Fruit fly (Drosophila melanogaster): ENCODE measurements around the gene tank.

tank gene

DNA sequence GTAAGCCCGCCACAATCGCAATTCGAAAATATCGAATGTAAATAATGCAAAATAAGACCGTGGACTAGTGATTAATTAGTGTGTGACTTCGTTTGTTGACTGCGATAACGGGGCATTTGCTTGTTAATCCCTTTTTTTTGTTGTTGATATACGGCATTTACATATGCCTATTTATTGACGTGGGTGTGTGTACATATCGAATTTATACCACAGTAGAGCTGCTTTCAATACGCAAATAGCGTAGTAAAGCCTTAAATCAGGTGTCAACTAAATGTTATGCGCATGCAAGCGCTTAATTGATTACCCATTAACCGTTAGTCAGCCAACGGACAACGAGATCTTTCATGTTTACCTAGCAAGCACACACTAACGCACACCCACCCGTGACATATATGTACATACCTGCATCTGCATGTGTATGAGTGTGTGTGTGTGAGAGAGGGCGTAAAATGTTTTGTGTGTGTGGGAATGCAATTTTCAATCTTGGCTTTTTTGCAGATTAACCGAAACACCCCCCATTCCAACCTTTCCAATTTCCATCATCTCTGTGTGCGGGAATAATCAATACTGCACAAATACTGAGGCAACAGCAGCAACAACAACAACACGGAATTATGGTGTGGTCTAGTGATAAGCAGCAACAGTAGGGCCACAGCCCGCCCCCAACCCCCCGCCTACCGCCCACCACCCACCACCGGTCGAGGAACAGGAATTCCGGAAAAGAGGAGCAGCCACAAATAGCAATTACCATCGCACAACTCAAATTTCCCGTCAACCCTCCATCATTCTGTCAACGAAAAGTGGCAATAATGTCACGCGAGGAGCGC is 908 bp upstream of the tank start:
- no peak for TF ChIP-seq CG8478 (optimal IDR thresholded peaks at IDR 0.05)
- TF ChIP-seq CTCF (optimal IDR thresholded peaks at IDR 0.05): no peak

DNA sequence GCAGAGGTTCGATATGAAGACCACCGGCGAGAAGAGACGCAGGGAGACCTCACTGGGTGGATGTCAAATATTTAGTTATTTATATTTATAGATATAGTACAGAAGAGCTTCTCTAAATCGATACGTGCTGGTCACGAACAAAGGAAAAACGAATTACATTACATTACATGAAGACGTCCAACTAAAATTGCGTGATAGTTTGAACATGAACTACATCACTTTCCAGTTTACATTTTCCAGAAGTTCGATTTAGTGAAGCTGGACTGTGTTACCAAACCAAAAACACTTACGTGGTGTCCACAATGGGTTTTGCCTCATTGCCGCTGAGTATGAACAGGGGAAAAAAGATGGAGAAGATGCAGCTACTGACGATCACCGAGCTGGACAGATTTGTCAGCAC is 1.6 kb downstream of the tank start:
- no peak for TF ChIP-seq CG8478 (optimal IDR thresholded peaks at IDR 0.05)
- no peak for TF ChIP-seq CTCF (optimal IDR thresholded peaks at IDR 0.05)

DNA sequence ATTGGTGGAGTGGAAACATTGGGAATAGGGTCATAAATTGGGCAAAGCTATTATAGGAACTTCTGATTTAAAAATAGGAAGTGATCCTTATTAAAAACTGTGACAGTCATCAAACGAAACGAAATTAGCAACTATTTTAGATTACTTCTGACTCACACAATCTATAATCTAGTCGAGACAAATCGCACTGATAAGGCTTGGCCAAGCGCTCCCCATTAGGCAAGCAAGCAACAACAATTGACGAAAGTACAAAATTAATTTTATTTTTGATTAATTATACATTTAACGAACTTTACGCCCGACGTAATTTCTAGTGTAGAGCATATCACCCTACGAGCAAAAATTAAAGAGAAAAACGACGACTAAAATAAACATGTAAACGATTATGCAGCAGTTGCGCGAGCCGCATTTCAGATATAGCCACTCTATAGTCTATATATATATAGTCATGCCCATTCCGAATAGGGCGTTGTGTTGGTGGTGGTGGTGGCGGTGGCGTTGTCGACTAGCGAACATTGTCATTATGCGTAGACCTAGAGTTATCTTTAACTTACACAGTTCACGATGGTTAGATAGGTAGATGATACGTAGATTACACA is 2.6 kb downstream of the tank start, which contains the start of gene Ir25a:
Gene Ir25a (minus strand): TSS at position 210 of the 599 bp plus-strand sequence.
- TF ChIP-seq CG8478 (optimal IDR thresholded peaks at IDR 0.05): no peak
- TF ChIP-seq CTCF (optimal IDR thresholded peaks at IDR 0.05): no peak

DNA sequence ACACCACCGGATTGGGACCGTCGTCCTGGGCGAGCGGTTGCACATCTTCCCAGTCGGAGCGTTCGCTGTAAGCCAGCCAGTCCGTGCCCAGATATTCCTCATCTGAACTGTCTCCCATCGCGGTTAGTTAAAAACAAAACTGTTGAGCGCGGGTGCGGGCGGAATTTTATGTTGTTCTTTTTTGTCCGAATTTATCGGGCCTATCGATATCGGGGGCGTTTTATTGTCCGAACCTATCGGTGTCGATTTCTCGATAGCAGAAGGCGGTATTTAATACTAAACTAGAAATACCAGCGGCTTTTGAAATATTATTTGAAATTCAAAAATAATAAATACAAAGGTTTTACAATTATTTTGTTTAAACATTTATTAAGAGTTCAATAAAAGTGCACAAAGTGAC is 7.3 kb downstream of the tank start, which contains the start of gene Fnta:
Gene Fnta (minus strand): TSS at position 204 of the 400 bp plus-strand sequence.
- TF ChIP-seq CTCF (optimal IDR thresholded peaks at IDR 0.05) (no peak), CG8478 (optimal IDR thresholded peaks at IDR 0.05) (no peak)

DNA sequence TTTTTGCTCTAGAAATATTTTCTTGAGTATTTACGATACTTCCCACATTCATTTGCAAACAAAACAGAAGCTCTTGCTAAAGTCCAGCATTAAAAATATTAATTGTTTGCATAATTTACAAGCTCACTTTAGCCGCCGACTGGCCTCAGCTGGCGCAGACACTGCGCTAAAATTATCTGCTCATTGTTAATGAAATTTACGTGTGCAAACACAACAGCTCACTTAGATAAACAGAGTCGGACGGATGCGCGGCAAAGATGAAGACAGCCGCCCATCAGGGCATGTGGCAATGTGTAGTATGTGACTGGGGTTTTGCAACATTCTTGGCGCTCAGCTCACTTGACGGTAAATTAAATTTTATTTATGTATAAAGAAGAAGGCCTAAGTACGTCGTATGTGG is 8.8 kb downstream of the tank start:
- TF ChIP-seq CTCF (optimal IDR thresholded peaks at IDR 0.05) (no peak), CG8478 (optimal IDR thresholded peaks at IDR 0.05) (no peak)

DNA sequence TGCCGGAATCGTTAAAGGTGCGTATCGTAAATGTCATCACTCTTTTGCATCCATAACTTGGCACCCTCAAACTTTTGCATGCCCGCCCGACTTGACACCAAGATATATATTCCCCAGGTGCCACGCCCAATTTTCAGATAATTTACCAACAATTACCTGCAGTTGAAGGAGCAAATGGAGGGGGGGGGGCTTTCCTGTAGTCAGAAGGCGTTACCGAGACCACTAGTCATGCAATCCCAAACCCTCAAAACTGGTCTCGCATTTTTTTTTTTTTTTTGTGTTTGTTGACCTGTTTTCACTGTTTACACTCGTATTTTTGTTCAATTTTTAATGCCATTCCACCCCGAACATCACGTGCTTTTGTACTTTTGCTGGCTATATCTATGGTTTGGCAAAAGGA is 12.1 kb downstream of the tank start:
- TF ChIP-seq CG8478 (optimal IDR thresholded peaks at IDR 0.05): no peak
- no peak for TF ChIP-seq CTCF (optimal IDR thresholded peaks at IDR 0.05)

DNA sequence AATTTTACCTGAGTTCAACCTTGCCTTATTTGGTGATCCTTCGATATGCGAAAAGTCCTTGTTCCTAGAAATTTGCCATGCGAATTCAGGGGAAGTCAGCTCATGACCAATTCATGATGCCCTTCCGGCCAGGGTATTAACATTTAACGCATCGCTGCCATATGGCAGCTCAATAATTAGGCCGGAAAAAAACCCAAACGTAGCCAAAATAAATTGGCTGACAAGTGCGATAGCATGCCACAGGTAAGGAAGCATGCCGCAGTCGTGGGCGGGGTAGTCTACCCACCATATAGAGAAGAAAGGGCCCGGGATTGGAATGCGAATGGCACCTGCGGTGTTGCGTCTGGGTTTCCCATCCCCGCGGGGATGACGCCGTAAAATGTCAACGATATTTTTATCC is 14.0 kb downstream of the tank start:
- no peak for TF ChIP-seq CTCF (optimal IDR thresholded peaks at IDR 0.05)
- no peak for TF ChIP-seq CG8478 (optimal IDR thresholded peaks at IDR 0.05)

DNA sequence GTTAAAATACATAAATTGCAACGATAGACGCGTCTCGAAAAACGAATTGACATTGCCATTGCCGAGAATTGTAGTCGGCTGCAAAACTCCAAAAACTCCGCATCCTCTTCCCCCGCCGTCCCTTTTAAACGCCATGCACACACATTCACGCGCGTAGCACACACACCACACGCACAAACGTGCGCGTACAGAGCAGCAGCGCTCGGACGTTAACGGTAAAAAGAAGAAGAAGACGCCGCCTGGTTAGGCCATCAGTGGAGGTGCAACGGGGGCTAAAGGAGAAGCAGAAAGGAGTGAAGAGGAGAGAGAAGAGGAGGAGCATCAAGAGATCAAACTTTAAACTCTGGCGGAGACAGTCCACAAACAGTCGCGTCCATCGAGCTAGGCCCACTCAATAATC is 15.5 kb downstream of the tank start:
- TF ChIP-seq CTCF (optimal IDR thresholded peaks at IDR 0.05) (no peak), CG8478 (optimal IDR thresholded peaks at IDR 0.05) (no peak)

DNA sequence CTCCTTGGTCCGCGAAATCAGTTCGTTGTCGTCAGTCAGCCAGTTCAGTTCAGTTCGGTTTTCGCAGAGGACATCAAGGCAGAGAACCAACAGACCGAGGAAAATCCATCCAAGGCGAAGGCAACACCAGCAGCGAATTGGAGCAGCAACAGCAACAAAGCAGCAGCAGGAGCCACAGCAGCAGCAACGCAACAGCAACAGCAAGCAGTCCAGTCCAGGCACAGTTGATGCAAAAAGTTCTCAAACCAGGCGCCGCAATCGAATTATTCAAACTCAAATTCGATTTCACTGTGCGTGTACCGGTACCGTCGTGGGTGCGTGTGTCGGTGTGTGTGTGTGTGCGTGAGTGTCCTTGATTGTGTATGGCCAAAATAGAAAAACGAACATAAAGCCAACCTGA is 16.0 kb downstream of the tank start, which contains the start of gene CG15628:
Gene CG15628 (plus strand): TSS at position 18 of the 400 bp plus-strand sequence.
- no peak for TF ChIP-seq CG8478 (optimal IDR thresholded peaks at IDR 0.05)
- TF ChIP-seq CTCF (optimal IDR thresholded peaks at IDR 0.05): no peak

DNA sequence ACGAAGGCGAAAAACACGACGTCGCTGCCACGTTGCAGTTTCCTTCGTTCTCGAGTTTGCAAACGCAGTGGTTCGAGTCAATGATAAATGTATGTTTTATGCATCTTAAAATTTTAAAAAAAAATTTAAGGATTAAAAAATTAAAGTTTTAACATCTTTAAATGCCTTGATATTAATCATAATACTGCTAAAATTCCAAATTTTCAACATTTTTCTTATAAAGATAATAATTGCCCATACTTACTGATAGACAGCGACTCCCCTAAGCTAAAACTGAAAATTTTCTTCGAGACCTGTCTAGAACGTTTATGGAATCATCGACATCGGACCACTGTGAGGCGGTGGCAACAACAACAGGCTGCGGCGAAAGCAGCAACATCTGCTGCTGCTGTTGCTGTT is 16.5 kb downstream of the tank start:
- no peak for TF ChIP-seq CTCF (optimal IDR thresholded peaks at IDR 0.05)
- TF ChIP-seq CG8478 (optimal IDR thresholded peaks at IDR 0.05): no peak

DNA sequence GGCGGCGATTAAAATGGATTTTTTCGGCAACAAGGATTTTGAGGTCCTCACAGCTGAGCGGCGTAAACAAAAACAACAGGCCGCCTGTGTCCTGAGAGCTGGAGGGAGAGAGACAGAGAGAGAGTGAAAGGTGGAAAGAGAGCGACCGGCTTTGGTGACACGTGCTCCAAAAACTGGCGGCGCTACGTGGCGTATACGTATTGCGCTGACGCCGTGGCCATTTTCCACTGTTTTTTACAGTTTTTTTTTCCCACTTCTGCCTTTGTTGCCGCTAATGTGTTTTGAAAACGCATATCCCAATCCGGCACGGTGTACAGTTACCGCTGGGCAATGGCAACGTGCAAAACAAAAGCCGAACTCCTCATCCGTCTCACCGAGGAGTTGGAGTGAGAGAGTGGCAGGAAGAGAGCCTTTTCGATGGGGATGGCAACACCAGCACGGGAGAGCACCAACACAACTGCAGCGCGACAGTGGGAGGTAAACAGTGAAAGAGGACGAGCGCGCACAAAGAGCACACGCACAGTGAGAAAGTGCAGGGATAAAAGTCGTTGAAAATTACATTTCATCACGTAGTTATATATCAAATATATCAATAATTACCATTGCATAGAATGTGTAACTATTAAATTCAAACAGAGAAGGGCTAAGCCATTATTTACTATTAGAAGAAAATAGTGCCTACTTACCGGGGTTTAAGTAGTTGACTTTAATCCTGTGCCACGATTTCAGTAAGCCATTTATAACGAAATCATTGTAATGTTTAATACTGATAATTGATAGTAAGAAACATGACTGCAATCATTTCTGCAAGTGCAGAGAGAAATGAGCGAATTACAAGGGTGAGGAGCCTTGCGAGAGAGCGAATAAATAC is 17.1 kb downstream of the tank start:
- TF ChIP-seq CTCF (optimal IDR thresholded peaks at IDR 0.05): no peak
- TF ChIP-seq CG8478 (optimal IDR thresholded peaks at IDR 0.05): no peak

DNA sequence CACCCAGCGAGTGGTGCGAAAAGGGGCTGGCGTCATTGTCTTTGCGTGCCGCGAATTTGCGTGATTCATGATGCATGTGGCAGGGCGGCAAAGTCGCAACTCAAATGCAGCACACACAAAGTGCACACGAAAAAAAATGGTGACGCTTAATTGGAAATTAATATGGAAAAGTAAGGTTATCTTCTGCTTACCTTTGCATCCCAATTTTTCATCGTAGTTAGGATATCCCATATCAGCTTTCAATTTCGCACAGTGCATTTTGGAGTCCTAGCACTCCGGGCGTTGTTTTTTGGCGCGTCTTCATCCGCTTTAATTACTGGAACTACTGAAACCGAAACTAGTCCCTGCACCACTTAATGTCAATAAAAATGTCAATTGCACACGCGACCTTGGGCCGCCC is 17.8 kb downstream of the tank start:
- TF ChIP-seq CG8478 (optimal IDR thresholded peaks at IDR 0.05) (no peak), CTCF (optimal IDR thresholded peaks at IDR 0.05) (no peak)

DNA sequence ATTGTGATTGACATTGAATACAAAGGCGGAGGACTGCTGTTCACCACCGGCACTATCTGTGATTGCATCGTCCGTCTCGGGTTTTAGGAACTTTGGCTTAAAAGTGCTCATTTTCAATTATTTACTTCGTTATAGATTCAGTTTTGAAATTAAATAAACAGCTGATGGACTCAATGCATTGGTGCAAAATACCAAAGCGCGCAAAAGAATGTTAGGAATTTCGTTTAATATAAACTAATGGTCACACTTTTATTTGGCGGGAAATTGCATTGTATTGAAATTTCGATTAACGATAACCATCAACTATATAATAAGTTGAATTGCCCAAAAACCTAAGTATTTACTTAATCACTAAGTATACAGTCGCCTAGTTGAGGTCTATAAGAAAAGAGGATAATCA is 19.7 kb downstream of the tank start, which contains the start of gene CG3225:
Gene CG3225 (minus strand): TSS at position 190 of the 400 bp plus-strand sequence.
- TF ChIP-seq CG8478 (optimal IDR thresholded peaks at IDR 0.05) (no peak), CTCF (optimal IDR thresholded peaks at IDR 0.05) (no peak)

DNA sequence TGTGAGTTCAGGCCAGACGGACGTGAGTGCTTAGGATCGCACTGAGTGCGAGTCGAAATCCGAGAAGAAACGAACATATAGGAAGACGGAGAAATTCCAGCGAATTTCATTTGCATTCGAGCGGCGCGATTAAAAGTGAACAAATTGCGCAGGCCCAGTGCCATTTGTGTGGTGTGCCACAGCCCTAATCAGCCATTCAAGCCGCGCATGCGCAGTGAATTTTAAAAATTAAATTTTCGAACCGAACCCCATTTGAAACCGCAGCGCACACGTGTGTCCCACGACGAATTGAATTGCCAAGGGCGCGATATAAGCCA is 24.8 kb downstream of the tank start:
- no peak for TF ChIP-seq CG8478 (optimal IDR thresholded peaks at IDR 0.05)
- no peak for TF ChIP-seq CTCF (optimal IDR thresholded peaks at IDR 0.05)

DNA sequence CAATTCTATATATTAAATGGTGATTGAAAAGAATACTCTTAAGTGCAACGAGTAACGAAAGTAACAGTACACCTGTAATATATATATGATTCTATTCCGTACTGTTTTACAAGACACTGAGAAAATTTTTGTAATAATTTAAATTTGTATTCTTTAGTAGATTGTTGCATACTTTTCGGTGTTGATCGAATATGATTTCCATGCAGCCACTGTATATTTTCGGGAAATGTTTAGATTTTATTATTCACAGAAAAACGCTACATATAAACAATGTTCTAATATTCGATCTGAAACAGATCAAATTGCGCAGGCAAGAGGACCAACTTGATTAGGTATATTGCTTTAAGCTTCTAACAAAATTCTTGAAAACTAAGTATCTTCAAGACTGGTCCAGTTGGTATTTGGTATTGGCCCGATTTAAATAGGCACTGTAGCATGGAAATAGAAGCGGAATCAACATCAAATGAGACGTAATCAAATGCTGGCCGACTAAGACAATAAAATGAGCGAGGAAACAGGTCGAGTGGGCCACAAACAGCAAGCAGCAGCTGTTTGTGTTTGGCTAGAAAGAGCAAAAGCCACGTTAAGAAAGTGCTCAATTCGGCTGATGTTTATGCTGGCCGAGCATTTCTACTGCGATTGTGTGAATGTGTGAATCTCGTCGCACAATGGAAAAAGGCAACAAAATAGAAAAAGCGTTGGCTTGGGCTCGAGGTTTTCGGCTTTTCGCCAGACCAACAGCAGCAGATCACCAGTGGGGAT is 25.4 kb downstream of the tank start, which contains the start of gene CG15629:
Gene CG15629 (plus strand): TSS at position 749 of the 762 bp plus-strand sequence.
- TF ChIP-seq CG8478 (optimal IDR thresholded peaks at IDR 0.05) (no peak), CTCF (optimal IDR thresholded peaks at IDR 0.05) (no peak)
